Fruit fly (Drosophila melanogaster): Measurements from ENCODE around the gene CG8813.

CG8813 gene

dm6 chr2L:2856960-2857584, 12.4 kb upstream of the CG8813 start, which contains the start of gene CG2991 (continued):
- TF ChIP-seq insv (GFP tag; optimal IDR thresholded peaks at IDR 0.05) (peak in 1 of 2 experiments; percentile 97), ham (GFP tag; IDR thresholded peaks at IDR 0.05) (no peak), CG2712 (tag; optimal IDR thresholded peaks at IDR 0.05) (peak; percentile 56), so (GFP tag; IDR thresholded peaks at IDR 0.05) (peak; percentile 33; the same call in 1 of the 3 replicates), CG42726 (GFP tag; IDR thresholded peaks at IDR 0.05; ENCODE audit: partially characterized antibody) (peak; percentile 86), CG9797 (GFP tag; optimal IDR thresholded peaks at IDR 0.05) (peak; percentile 98), gfzf (GFP tag; optimal IDR thresholded peaks at IDR 0.05) (peak; percentile 92), Max (GFP tag; optimal IDR thresholded peaks at IDR 0.05) (peak; percentile 40), B-H2 (GFP tag; optimal IDR thresholded peaks at IDR 0.05) (peak; percentile 64), ind (GFP tag; optimal IDR thresholded peaks at IDR 0.05) (no peak), CG7839 (tag; optimal IDR thresholded peaks at IDR 0.05) (peak; percentile 7), CG3407 (GFP tag; optimal IDR thresholded peaks at IDR 0.05) (peak; percentile 12), Dref (GFP tag; IDR thresholded peaks at IDR 0.05) (peak; percentile 94), HLH54F (GFP tag; optimal IDR thresholded peaks at IDR 0.05) (peak; percentile 16), CG13287 (GFP tag; IDR thresholded peaks at IDR 0.05; ENCODE audit: partially characterized antibody) (peak; percentile 87), CG2129 (GFP tag; IDR thresholded peaks at IDR 0.05; ENCODE audit: partially characterized antibody) (peak; percentile 38; the same call in 1 of the 2 replicates), ci (GFP tag; IDR thresholded peaks at IDR 0.05) (peak; percentile 14; the same call in 2 of the 3 replicates), CG12659 (GFP tag; optimal IDR thresholded peaks at IDR 0.05) (peak; percentile 75), CG15269 (tag; optimal IDR thresholded peaks at IDR 0.05) (peak; percentile 11), Stat92E (GFP tag; optimal IDR thresholded peaks at IDR 0.05) (peak in 1 of 3 experiments; percentile 38), vnd (GFP tag; IDR thresholded peaks at IDR 0.05; ENCODE audit: partially characterized antibody) (peak; percentile 59; the same call in 2 of the 3 replicates), Hr51 (GFP tag; optimal IDR thresholded peaks at IDR 0.05) (peak in 1 of 2 experiments; percentile 24)

- TF ChIP-seq Opbp (GFP tag; IDR thresholded peaks at IDR 0.05; ENCODE audit: partially characterized antibody): no peak
- no peak for TF ChIP-seq ranshi (GFP tag; IDR thresholded peaks at IDR 0.05)
- TF ChIP-seq bbx (GFP tag; IDR thresholded peaks at IDR 0.05; ENCODE audit: partially characterized antibody): 0 out of 2 replicates have a peak, but pooled peaks have one; percentile 14
- 0 out of 3 replicates have a peak, but pooled peaks have one; percentile 40 for TF ChIP-seq dysf (GFP tag; IDR thresholded peaks at IDR 0.05)
- TF ChIP-seq CrebB (tag; optimal IDR thresholded peaks at IDR 0.05): no peak
- TF ChIP-seq sob (GFP tag; IDR thresholded peaks at IDR 0.05): no peak
- TF ChIP-seq Optix (GFP tag; IDR thresholded peaks at IDR 0.05): no peak
- TF ChIP-seq CG10565 (GFP tag; optimal IDR thresholded peaks at IDR 0.05): no peak
- peak; percentile 42 for TF ChIP-seq abd-A (tag; optimal IDR thresholded peaks at IDR 0.05)
- TF ChIP-seq CG4820 (GFP tag; optimal IDR thresholded peaks at IDR 0.05): no peak
- no peak for TF ChIP-seq fd3F (GFP tag; optimal IDR thresholded peaks at IDR 0.05)
- TF ChIP-seq H15 (GFP tag; IDR thresholded peaks at IDR 0.05): no peak
- TF ChIP-seq CG6765 (GFP tag; optimal IDR thresholded peaks at IDR 0.05): no peak
- peak; percentile 35 for TF ChIP-seq Ets65A (GFP tag)
- TF ChIP-seq Dll (GFP tag; IDR thresholded peaks at IDR 0.05; ENCODE audit: partially characterized antibody): no peak
- TF ChIP-seq Nf-YA (GFP tag; IDR thresholded peaks at IDR 0.05): no peak
- no peak for TF ChIP-seq CoRest (tag; optimal IDR thresholded peaks at IDR 0.05)
- no peak for TF ChIP-seq CG17802 (tag; optimal IDR thresholded peaks at IDR 0.05)
- TF ChIP-seq CG6689 (GFP tag; IDR thresholded peaks at IDR 0.05): 0 out of 2 replicates have a peak, but pooled peaks have one; percentile 23
- TF ChIP-seq salm (tag; optimal IDR thresholded peaks at IDR 0.05): no peak
- TF ChIP-seq inv (GFP tag; IDR thresholded peaks at IDR 0.05; ENCODE audit: partially characterized antibody): no peak
- TF ChIP-seq CG17568 (GFP tag; optimal IDR thresholded peaks at IDR 0.05): no peak
- peak; percentile 19 for TF ChIP-seq ERR (GFP tag; optimal IDR thresholded peaks at IDR 0.05)
- no peak for TF ChIP-seq ATbp (GFP tag; optimal IDR thresholded peaks at IDR 0.05)
Observed at dm6 chr2L:2857862-2858734, 11.4 kb upstream of the CG8813 start.
